Worm (Caenorhabditis elegans) whole organism, mixed stage, embryonic: Measurements from ENCODE around the gene dyf-7.
A peak's percentile ranks its signal among the peaks of the same experiment; 100 is the strongest.

ENCODE experiments used
- M03D4.4 ChIP-seq: sonication (generic microtip); optimal IDR thresholded peaks from 2 replicates; lab custom pipeline; 2017; ENCODE audit warnings: mild to moderate bottlenecking, missing genetic modification characterization, missing compliant biosample characterization
- bed-3 ChIP-seq: fragments of 200-800 bp; sonication (Bioruptor generic); optimal IDR thresholded peaks from 3 replicates; lab custom pipeline; 2018; ENCODE audit warnings: mild to moderate bottlenecking, missing genetic modification characterization, moderate library complexity, missing compliant biosample characterization
- blmp-1 ChIP-seq: fragments of 150-350 bp; optimal IDR thresholded peaks from 2 replicates; lab custom pipeline; 2014; ENCODE audit warnings: missing biosample characterization, missing genetic modification characterization
- ceh-39 ChIP-seq: fragments of 150-350 bp; optimal IDR thresholded peaks from 2 replicates; lab custom pipeline; 2014; ENCODE audit warnings: missing biosample characterization, missing genetic modification characterization
- ceh-43 ChIP-seq: fragments of 200-800 bp; sonication (Bioruptor generic); optimal IDR thresholded peaks from 2 replicates; lab custom pipeline; 2018; ENCODE audit warnings: mild to moderate bottlenecking, missing genetic modification characterization, moderate library complexity, missing compliant biosample characterization
- ceh-83 ChIP-seq: fragments of 200-800 bp; sonication (Bioruptor generic); optimal IDR thresholded peaks from 2 replicates; lab custom pipeline; 2018; ENCODE audit warnings: mild to moderate bottlenecking, missing genetic modification characterization, missing compliant biosample characterization
- ces-1 ChIP-seq: fragments of 150-350 bp; optimal IDR thresholded peaks from 2 replicates; lab custom pipeline; 2014; ENCODE audit warnings: missing biosample characterization, missing genetic modification reagents, missing genetic modification characterization
- cnd-1 ChIP-seq: fragments of 200-800 bp; sonication (Bioruptor generic); optimal IDR thresholded peaks from 2 replicates; lab custom pipeline; 2018; ENCODE audit warnings: mild to moderate bottlenecking, missing genetic modification characterization, missing compliant biosample characterization
- drap-1 ChIP-seq: fragments of 200-800 bp; sonication (Bioruptor generic); optimal IDR thresholded peaks from 3 replicates; lab custom pipeline; 2018; ENCODE audit warnings: mild to moderate bottlenecking, missing genetic modification characterization, missing compliant biosample characterization
- elt-1 ChIP-seq: sonication (generic microtip); optimal IDR thresholded peaks from 2 replicates; lab custom pipeline; 2017; ENCODE audit warnings: missing genetic modification characterization, mild to moderate bottlenecking, missing compliant biosample characterization, antibody characterized with exemption, moderate library complexity, borderline replicate concordance; ENCODE audit not compliant: insufficient read depth
- elt-3 ChIP-seq: fragments of 150-350 bp; optimal IDR thresholded peaks from 2 replicates; lab custom pipeline; 2014; ENCODE audit warnings: missing biosample characterization, missing genetic modification characterization
- flh-1 ChIP-seq: fragments of 200-800 bp; sonication (Bioruptor generic); optimal IDR thresholded peaks from 2 replicates; lab custom pipeline; 2018; ENCODE audit warnings: mild to moderate bottlenecking, missing genetic modification characterization, moderate library complexity, missing compliant biosample characterization
- hlh-1 ChIP-seq: fragments of 150-350 bp; optimal IDR thresholded peaks from 2 replicates; lab custom pipeline; 2014; ENCODE audit warnings: missing biosample characterization, missing genetic modification reagents, missing genetic modification characterization
- lin-13 ChIP-seq: fragments of 150-350 bp; optimal IDR thresholded peaks from 2 replicates; lab custom pipeline; 2014; ENCODE audit warnings: missing biosample characterization, missing genetic modification characterization
- lin-32 ChIP-seq: fragments of 200-800 bp; sonication (Bioruptor generic); optimal IDR thresholded peaks from 2 replicates; lab custom pipeline; 2018; ENCODE audit warnings: mild to moderate bottlenecking, missing genetic modification characterization, missing compliant biosample characterization
- lsy-2 ChIP-seq: fragments of 150-350 bp; optimal IDR thresholded peaks from 2 replicates; lab custom pipeline; 2014; ENCODE audit warnings: missing biosample characterization, missing genetic modification characterization
- mab-5 ChIP-seq: fragments of 150-350 bp; optimal IDR thresholded peaks from 2 replicates; lab custom pipeline; 2014; ENCODE audit warnings: missing biosample characterization, missing genetic modification characterization
- mep-1 ChIP-seq: fragments of 150-350 bp; optimal IDR thresholded peaks from 2 replicates; lab custom pipeline; 2017; ENCODE audit warnings: missing biosample characterization, missing genetic modification reagents, missing genetic modification characterization, inconsistent platforms
- mls-2 ChIP-seq: sonication (generic microtip); optimal IDR thresholded peaks from 2 replicates; lab custom pipeline; 2016; ENCODE audit warnings: mild to moderate bottlenecking, missing genetic modification characterization, moderate library complexity, missing compliant biosample characterization
- nhr-12 ChIP-seq: fragments of 150-350 bp; optimal IDR thresholded peaks from 2 replicates; lab custom pipeline; 2014; ENCODE audit warnings: missing biosample characterization, missing genetic modification characterization
- nhr-2 ChIP-seq: fragments of 150-350 bp; optimal IDR thresholded peaks from 2 replicates; lab custom pipeline; 2014; ENCODE audit warnings: missing biosample characterization, missing genetic modification characterization
- nhr-237 ChIP-seq: fragments of 150-350 bp; optimal IDR thresholded peaks from 2 replicates; lab custom pipeline; 2014; ENCODE audit warnings: missing biosample characterization, missing genetic modification characterization
- nhr-28 ChIP-seq: fragments of 150-350 bp; optimal IDR thresholded peaks from 2 replicates; lab custom pipeline; 2014; ENCODE audit warnings: missing biosample characterization, missing genetic modification characterization
- nhr-76 ChIP-seq: sonication (generic microtip); optimal IDR thresholded peaks from 2 replicates; lab custom pipeline; 2017; ENCODE audit warnings: missing biosample characterization, missing genetic modification characterization
- pha-4 ChIP-seq: fragments of 150-350 bp; optimal IDR thresholded peaks from 2 replicates; lab custom pipeline; 2018; ENCODE audit warnings: missing biosample characterization, missing genetic modification reagents, missing genetic modification characterization
- sem-2 ChIP-seq: fragments of 200-800 bp; sonication (Bioruptor generic); optimal IDR thresholded peaks from 2 replicates; lab custom pipeline; 2018; ENCODE audit warnings: mild to moderate bottlenecking, missing genetic modification characterization, missing compliant biosample characterization
- snpc-4 ChIP-seq: fragments of 150-350 bp; optimal IDR thresholded peaks from 2 replicates; lab custom pipeline; 2014; ENCODE audit warnings: missing biosample characterization, missing genetic modification characterization
- sptf-1 ChIP-seq: sonication (generic microtip); optimal IDR thresholded peaks from 2 replicates; lab custom pipeline; 2017; ENCODE audit warnings: mild to moderate bottlenecking, missing genetic modification characterization, moderate library complexity, missing compliant biosample characterization
- tbx-8 ChIP-seq: fragments of 200-800 bp; sonication (Bioruptor generic); optimal IDR thresholded peaks from 2 replicates; lab custom pipeline; 2018; ENCODE audit warnings: mild to moderate bottlenecking, missing genetic modification characterization, moderate library complexity, missing compliant biosample characterization
- unc-120 ChIP-seq: sonication (generic microtip); optimal IDR thresholded peaks from 2 replicates; lab custom pipeline; 2017; ENCODE audit warnings: missing genetic modification characterization, missing compliant biosample characterization; ENCODE audit not compliant: poor library complexity, severe bottlenecking
- unc-62 ChIP-seq: fragments of 150-350 bp; optimal IDR thresholded peaks from 2 replicates; lab custom pipeline; 2014; ENCODE audit warnings: missing biosample characterization, missing genetic modification reagents, missing genetic modification characterization
- zip-8 ChIP-seq: fragments of 150-350 bp; optimal IDR thresholded peaks from 2 replicates; lab custom pipeline; 2014; ENCODE audit warnings: missing biosample characterization, missing genetic modification characterization
- ztf-11 ChIP-seq: fragments of 150-350 bp; optimal IDR thresholded peaks from 2 replicates; lab custom pipeline; 2014; ENCODE audit warnings: missing biosample characterization, missing genetic modification characterization

Gene dyf-7

DNA sequence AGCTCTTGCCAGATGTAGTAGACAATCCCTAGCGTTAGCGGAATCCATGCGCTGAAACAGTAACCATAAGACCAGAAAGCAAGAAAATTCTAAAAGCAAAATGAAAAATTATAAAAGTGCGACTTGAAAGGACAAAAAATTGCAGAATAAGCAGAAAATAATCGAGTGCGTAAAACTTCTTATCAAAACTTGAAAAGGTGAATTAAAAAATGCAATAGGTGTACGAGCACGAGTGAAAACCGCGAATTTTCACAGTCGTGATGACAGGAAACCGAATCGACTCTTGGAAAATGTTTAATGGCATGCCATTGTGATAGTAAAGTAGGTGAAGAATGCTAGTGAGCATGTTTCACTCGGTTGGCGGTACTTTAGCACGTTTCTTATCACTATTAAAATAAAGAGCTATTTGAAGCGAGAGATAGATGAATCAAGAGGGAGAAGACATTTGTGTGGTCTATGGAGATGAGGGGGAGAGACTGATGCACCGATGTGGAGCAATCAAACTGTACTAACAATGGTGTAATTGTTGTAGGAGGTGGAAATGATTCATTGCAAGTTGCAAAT is 18.3 kb upstream of the dyf-7 start, which contains the start of gene ifp-1:
ifp-1 (minus strand) TSS at position 51 of the 564 bp plus-strand sequence.
- TF ChIP-seq ceh-43 (GFP tag; lab: Kevin White, UChicago) (no peak), ceh-83 (GFP tag; lab: Kevin White, UChicago) (no peak), lin-13 (tag; lab: Kevin White, UChicago) (no peak), hlh-1 (no peak), mab-5 (no peak), elt-3 (no peak), lsy-2 (tag; lab: Kevin White, UChicago) (no peak), snpc-4 (tag; lab: Kevin White, UChicago) (no peak), mep-1 (tag; lab: Kevin White, UChicago) (no peak), elt-1 (no peak), ztf-11 (tag; lab: Kevin White, UChicago) (no peak), mls-2 (no peak), unc-120 (tag; lab: Kevin White, UChicago) (no peak), M03D4.4 (tag; lab: Kevin White, UChicago) (no peak)

DNA sequence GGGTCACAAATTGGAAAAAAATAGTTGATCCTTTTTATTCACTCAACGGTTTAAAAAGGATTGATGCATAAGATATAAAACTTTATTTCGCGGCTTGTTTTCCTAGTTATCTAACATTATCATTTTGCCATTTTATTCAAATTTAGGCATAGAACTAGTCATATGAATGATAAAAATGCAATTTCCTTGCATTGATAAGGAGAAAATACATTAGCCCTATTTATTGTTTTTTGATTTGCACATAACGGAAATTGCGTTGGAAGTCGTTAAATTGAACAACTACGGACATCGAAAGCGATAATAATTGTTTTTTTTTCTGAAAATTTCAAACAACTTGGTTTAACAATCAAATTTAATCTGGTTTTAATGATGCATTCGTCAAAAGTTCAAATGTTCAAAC is 11.2 kb upstream of the dyf-7 start:
- TF ChIP-seq lsy-2 (tag; lab: Kevin White, UChicago) (no peak), nhr-12 (no peak), lin-13 (tag; lab: Kevin White, UChicago) (no peak), nhr-28 (tag; lab: Kevin White, UChicago) (no peak), blmp-1 (tag; lab: Kevin White, UChicago) (no peak), pha-4 (tag; lab: Kevin White, UChicago) (no peak), ces-1 (GFP tag; lab: Kevin White, UChicago) (no peak), elt-3 (no peak), ceh-83 (GFP tag; lab: Kevin White, UChicago) (no peak), mep-1 (tag; lab: Kevin White, UChicago) (no peak), unc-120 (tag; lab: Kevin White, UChicago) (no peak), nhr-76 (no peak), mls-2 (no peak), ceh-43 (GFP tag; lab: Kevin White, UChicago) (no peak)

DNA sequence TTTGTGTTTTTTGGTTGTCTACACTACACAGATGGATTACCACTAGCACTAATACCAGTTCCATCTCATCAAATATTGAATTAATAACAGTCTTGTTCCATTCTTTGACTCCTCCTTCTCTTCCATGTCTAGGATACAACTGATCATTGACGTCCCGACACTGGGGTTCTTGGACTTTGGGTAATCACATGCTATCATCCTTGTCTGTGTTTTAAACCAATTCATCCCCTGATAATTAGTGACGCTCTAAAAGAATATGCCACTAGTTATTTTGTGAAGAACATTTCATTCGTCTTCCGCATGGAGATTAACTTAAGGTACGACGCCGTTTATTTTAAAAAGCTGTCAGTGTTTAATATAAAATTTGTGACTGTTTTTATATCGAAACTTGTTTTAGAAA is 8.0 kb upstream of the dyf-7 start, which contains the start of gene npr-18:
npr-18 (plus strand) TSS at position 301 of the 400 bp plus-strand sequence.
- TF ChIP-seq elt-1 (no peak), lsy-2 (tag; lab: Kevin White, UChicago) (no peak), flh-1 (GFP tag; lab: Kevin White, UChicago) (no peak), lin-32 (no peak), unc-62 (no peak), M03D4.4 (tag; lab: Kevin White, UChicago) (no peak), unc-120 (tag; lab: Kevin White, UChicago) (no peak), nhr-2 (tag; lab: Kevin White, UChicago) (no peak), lin-13 (tag; lab: Kevin White, UChicago) (no peak), ceh-39 (tag; lab: Kevin White, UChicago) (no peak), nhr-237 (no peak), mls-2 (no peak), elt-3 (no peak), zip-8 (tag; lab: Kevin White, UChicago) (no peak), bed-3 (no peak), nhr-76 (no peak), drap-1 (no peak), ces-1 (GFP tag; lab: Kevin White, UChicago) (no peak)

DNA sequence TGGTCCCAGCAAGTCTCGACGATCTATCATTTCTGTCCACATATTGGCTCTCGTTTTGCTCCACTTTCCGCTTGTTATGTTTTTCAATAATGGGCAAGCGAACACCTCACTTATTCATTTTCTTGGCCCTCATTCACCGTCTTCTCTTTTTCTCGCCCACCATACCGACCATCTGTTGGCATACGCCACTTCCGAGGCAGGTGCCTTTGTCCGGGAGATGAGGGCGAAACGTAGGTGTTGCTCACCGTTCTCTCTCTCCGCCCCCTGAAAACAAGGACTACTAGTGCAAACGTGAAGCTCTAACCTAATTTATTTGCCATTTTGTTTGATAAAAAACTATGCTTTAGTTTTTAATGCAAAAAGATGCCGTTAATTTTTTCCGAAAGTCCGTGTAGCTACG is 804 bp upstream of the dyf-7 start:
- TF ChIP-seq nhr-237 (no peak), ceh-43 (GFP tag; lab: Kevin White, UChicago) (no peak), sptf-1 (no peak), tbx-8 (GFP tag; lab: Kevin White, UChicago) (no peak), drap-1 (no peak), bed-3 (no peak), mep-1 (tag; lab: Kevin White, UChicago) (no peak), hlh-1 (no peak), sem-2 (GFP tag; lab: Kevin White, UChicago) (no peak), zip-8 (tag; lab: Kevin White, UChicago) (no peak), cnd-1 (tag; lab: Kevin White, UChicago) (peak; percentile 11), lin-32 (peak; percentile 98)
